Fruit fly (Drosophila melanogaster): ENCODE measurements around the gene RPA2.

RPA2 gene

DNA sequence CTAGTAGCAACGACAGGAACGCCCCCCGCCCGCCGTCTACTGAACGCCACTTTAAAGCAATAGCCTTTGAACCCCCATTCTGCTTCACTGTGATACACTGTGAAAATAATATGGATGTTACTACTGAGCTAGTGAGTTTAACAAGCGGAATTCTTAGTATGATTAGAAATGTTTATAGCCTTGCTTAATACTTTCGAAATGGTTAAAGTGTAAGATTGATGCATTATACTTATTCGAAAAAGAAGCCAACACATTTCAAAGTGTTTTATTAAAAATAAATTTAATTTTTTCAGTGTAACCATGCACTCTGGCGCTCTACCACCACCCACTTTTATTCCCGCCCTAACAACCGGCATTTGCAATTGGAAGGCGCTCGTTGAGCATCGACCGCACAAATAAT is 18.4 kb upstream of the RPA2 start:
- no peak for TF ChIP-seq noc (tag; optimal IDR thresholded peaks at IDR 0.05)

DNA sequence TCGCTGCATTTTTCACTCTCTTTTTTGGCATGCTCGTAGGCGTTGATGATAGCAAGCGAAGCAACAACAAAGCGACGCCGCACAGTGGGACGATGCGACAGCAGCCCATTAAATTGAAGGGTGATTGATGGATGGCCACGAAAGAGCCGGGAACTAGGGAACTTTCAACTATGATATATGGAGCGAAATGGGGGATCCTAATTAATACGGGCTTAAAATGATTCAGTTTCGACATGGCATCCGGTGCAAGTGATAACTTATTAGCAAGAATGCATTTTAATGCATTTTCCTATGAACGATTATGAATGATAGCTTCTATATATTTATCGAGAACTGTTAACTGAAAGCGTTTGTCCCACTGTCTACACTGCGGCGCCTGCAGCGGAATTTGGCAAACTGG is 17.2 kb upstream of the RPA2 start:
- TF ChIP-seq noc (tag; optimal IDR thresholded peaks at IDR 0.05), result no peak

DNA sequence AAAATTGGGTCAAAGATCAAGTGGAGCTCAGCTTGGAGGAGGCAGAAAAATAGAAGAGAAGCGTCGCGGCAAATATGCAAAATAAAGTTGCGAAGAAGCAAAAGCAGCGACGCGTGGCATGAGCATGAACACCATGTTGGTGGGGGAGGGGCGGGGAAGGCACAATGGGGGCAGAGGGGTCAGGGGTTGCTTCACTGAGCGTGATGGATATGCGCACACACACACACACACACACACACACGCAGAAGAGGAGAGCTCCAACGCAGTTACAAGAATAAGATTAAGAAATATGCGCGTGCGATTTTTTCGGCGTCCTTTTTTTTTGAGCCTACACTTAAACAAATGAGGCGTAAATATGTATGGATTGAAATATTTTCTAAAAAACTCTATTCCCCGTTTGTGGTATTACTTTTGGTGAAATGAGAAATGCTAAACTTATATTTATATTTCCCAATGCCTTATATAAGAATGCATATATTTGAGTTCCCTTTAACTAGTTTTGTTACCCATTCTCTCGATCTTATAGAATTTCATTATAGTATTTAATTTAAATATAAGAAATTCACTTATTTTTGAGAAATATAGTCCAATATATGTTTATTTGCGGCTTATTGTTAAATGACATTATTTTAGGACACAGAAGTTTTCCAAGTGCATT is 16.4 kb upstream of the RPA2 start:
- no peak for TF ChIP-seq noc (tag; optimal IDR thresholded peaks at IDR 0.05)

dm6 chr2L:20940738-20941137 is 14.8 kb upstream of the RPA2 start:
- no peak for TF ChIP-seq noc (tag; optimal IDR thresholded peaks at IDR 0.05)

- no peak for TF ChIP-seq noc (tag; optimal IDR thresholded peaks at IDR 0.05)
These were observed 13.7 kb upstream of the RPA2 start for dm6 chr2L:20939632-20940031.

DNA sequence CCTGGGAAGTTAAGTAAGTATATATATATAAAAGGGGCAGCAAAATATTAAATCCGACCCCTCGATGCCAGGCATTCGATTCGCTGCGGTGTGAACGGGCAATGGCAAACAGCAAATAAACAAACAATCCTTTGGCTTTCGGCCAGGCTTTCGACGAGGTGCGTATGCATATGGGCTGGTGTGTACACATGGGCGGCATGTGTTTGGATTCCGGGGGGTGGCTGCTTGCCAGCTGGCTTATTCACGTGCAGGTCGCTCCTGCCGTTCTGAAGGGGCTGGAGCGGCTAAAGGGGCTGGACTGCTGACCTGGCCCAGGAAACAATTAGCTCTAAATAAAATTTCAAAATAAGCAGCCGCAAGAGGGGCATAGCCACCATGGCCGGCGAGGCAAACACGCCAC is 11.4 kb upstream of the RPA2 start:
- TF ChIP-seq noc (tag; optimal IDR thresholded peaks at IDR 0.05), result no peak

DNA sequence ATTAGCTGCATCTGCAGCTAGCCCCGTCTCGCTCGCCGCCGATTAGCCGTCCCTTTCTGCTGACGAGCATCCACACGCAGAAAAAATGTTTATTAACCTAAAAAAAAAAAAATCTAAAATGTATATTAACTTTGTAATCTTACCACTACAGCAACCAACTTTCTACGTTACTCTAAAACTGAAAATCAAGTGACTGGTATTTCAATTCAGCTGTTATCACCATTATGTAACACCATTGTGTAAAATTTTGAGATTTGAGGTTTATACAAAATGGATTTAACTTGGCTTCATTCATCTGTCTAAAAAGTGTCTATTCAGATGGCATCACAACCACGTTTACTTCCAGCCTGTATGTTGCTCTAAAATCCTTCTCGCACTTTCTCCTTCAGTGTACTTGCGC is 10.5 kb upstream of the RPA2 start:
- no peak for TF ChIP-seq noc (tag; optimal IDR thresholded peaks at IDR 0.05)

- TF ChIP-seq noc (tag; optimal IDR thresholded peaks at IDR 0.05), result peak; percentile 4
These were observed 10.1 kb upstream of the RPA2 start for dm6 chr2L:20936061-20936390.

DNA sequence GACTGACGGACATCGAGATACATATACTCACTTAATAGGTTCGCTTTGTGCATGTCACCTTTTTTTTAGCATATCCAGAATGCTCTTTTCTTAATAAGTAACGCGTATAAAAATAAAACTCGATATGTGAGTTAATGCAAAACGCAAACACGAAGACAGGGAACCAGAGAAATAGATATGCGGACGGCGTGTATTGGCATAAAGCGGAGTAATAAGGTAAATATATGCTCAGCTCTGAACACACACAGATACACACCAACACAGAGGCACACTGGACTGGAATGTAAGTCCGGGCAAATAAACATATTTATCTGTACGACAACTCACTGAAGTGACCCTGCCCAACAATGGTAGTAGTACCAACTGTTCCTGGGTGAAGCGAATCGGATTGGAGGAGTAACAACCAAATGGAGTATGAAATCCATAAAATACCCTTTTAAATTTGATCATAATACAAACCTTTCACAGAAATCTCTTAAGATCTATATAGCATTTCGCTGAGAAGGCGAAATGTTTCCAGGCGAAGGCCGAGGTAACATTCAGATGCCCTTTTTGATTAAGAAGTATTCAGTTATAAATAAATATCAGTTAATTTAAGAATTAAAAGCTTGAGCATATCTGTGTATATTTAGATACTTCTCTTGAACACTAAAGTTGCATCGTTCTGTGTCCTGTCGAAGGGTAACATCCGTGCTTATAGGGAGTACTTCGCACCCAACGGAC is 9.6 kb upstream of the RPA2 start:
- no peak for TF ChIP-seq noc (tag; optimal IDR thresholded peaks at IDR 0.05)

dm6 chr2L:20934678-20935077 is 8.7 kb upstream of the RPA2 start:
- TF ChIP-seq noc (tag; optimal IDR thresholded peaks at IDR 0.05), result no peak

- TF ChIP-seq noc (tag; optimal IDR thresholded peaks at IDR 0.05), result no peak
These were observed 8.1 kb upstream of the RPA2 start, which contains the start of gene CG9270 for dm6 chr2L:20934013-20934412. Gene CG9270, minus strand, starts transcription at chr2L:20934113.

- no peak for TF ChIP-seq noc (tag; optimal IDR thresholded peaks at IDR 0.05)
These were observed 1.7 kb upstream of the RPA2 start, which contains the start of gene Nthl1 for dm6 chr2L:20927653-20928052. Gene Nthl1, minus strand, starts transcription at chr2L:20927860.

DNA sequence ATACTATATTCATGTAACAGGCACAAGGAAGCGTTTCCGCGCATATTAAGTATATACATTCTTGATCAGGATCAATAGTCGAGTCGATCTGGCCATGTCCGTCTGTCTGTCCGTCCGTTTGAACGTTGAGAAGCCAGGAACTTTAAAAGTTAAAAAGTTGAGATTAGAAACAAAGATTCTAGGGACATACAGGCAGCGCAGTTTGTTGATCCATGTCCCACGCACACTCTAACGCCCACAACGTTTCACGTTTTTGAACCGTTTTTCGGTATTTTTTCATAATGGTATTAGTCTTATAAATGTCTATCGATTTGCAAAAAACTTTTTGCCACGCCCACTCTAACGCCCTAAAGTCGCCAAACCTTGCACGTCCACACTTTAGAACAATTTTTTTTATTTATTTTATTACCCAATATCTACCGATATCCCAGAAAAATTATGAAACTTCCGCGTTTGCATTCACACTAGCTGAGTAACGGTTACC is 2.8 kb downstream of the RPA2 start:
- TF ChIP-seq noc (tag; optimal IDR thresholded peaks at IDR 0.05), result no peak

- peak; percentile 84 for TF ChIP-seq noc (tag; optimal IDR thresholded peaks at IDR 0.05)
These were observed 3.5 kb downstream of the RPA2 start, which contains the start of gene Mtp for dm6 chr2L:20922196-20923087. Gene Mtp, minus strand, starts transcription at chr2L:20922876.

dm6 chr2L:20918733-20919132 is 7.2 kb downstream of the RPA2 start, which contains the start of the genes CG43739 and sky:
Gene CG43739, minus strand, starts transcription at chr2L:20918931.
Gene sky, minus strand, starts transcription at chr2L:20918931.
- peak; percentile 0 for TF ChIP-seq noc (tag; optimal IDR thresholded peaks at IDR 0.05)

DNA sequence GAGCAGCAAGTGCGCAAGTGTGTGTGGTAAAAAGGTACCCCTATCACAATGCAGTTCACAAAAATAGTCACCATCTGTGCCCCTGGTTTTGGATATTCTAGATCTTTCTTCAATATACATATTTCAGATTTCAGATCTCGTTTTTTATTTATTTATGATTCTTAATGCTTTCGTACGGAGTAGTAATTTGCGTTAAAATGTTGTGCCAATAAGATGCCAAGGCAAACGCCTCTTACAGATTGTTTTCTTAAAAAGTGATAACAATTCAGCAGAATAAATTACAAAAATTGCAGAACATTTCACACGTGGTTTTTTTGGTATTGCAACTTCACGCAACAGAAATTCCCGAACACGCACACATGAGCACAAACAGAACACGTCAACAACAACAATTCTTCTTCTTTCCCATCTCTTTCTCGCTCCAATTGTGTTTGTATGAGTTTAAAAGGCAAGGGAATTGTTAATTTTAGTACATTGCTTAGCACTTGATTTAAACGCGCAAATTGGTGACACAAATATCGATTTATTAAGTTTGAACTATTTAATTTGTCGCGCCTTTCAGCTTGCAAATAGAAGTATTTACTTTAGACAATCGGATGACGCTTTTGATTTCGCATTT is 7.8 kb downstream of the RPA2 start:
- peak; percentile 85 for TF ChIP-seq noc (tag; optimal IDR thresholded peaks at IDR 0.05)

Measured in whole organism, larva.